Worm (Caenorhabditis elegans): ENCODE data around the gene srab-26.

srab-26 gene

DNA sequence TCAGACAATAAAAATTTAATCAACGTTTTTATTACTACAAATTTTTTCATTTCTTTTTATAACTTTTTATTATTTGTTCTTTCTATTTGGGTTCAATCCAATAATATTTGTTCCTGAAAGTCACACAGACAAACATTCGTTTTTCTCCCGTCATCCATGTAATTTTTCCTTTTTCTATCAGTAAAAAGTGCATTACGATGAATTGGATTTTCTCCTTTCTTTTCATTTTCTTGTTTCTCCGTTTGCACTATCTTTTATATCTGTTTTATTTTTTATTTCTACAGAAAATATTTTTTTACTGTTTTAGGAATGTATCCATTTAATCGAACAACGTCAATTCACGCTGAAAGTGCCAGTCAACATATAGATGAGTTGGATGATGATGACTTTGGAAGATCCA is 20.0 kb upstream of the srab-26 start, which contains the start of gene egl-47:
egl-47 (plus strand) TSS at position 301 of the 400 bp plus-strand sequence.
- TF ChIP-seq nhr-77 (tag; optimal IDR thresholded peaks at IDR 0.05) (no peak), nhr-25 (tag; optimal IDR thresholded peaks at IDR 0.05; ENCODE audit: borderline replicate concordance, insufficient read depth) (no peak), F10B5.3 (tag; optimal IDR thresholded peaks at IDR 0.05) (no peak), hlh-30 (tag; optimal IDR thresholded peaks at IDR 0.05; ENCODE audit: insufficient read depth) (no peak), zfp-2 (tag; optimal IDR thresholded peaks at IDR 0.05) (no peak), mes-2 (tag; optimal IDR thresholded peaks at IDR 0.05; ENCODE audit: poor library complexity, severe bottlenecking) (no peak), mdl-1 (tag; optimal IDR thresholded peaks at IDR 0.05) (no peak), ceh-20 (GFP tag; IDR thresholded peaks at IDR 0.05) (no peak)

DNA sequence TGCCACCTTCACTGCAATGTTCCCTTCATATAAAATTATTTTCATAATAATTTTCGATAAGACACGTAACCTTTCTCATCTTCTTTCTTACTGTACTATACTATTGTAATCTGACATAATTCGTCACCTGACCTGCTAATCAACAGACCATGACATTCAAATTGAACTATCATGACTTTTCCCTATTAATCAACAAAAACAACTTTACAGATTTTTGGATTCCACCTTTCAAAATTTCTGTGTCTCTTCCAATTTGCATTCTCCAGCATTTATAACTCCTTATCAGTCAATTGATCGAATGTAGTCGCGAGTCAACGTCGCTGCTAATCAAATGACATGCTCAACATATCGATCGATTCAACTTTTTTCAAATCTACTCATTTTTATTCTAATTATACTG is 10.3 kb upstream of the srab-26 start, which contains the start of gene fshr-1:
fshr-1 (plus strand) TSS at position 209 of the 400 bp plus-strand sequence.
- TF ChIP-seq T26A8.4 (GFP tag; IDR thresholded peaks at IDR 0.05), result no peak
- TF ChIP-seq F49E8.2 (tag; optimal IDR thresholded peaks at IDR 0.05; ENCODE audit: borderline replicate concordance), result no peak
- no peak for TF ChIP-seq lin-13 (GFP tag; optimal IDR thresholded peaks at IDR 0.05)
- no peak for TF ChIP-seq zfp-3 (GFP tag; conservative IDR thresholded peaks at IDR 0.05)
- TF ChIP-seq nhr-76 (tag; optimal IDR thresholded peaks at IDR 0.05), result no peak
- peak; percentile 35 for TF ChIP-seq pqm-1 (tag; optimal IDR thresholded peaks at IDR 0.05)
- no peak for TF ChIP-seq fkh-10 (GFP tag; optimal IDR thresholded peaks at IDR 0.05)
- TF ChIP-seq saeg-2 (GFP tag; IDR thresholded peaks at IDR 0.05), result no peak
- TF ChIP-seq hif-1 (tag; optimal IDR thresholded peaks at IDR 0.05), result peak in 1 of 2 experiments; percentile 30
- TF ChIP-seq Y105C5A.15 (GFP tag; IDR thresholded peaks at IDR 0.05), result no peak
- no peak for TF ChIP-seq F44E2.7 (GFP tag; IDR thresholded peaks at IDR 0.05)
- no peak for TF ChIP-seq dmd-8 (GFP tag; IDR thresholded peaks at IDR 0.05)
- TF ChIP-seq mep-1 (tag; optimal IDR thresholded peaks at IDR 0.05), result no peak
- TF ChIP-seq nhr-28 (tag; optimal IDR thresholded peaks at IDR 0.05), result peak; percentile 53
- no peak for TF ChIP-seq nhr-6 (tag; optimal IDR thresholded peaks at IDR 0.05)
- TF ChIP-seq sdz-12 (GFP tag; optimal IDR thresholded peaks at IDR 0.05), result no peak
- TF ChIP-seq aha-1 (tag), result peak; percentile 27
- TF ChIP-seq nhr-77 (tag; optimal IDR thresholded peaks at IDR 0.05), result peak; percentile 21
- no peak for TF ChIP-seq lin-39 (tag; optimal IDR thresholded peaks at IDR 0.05)
- TF ChIP-seq skn-1 (tag; optimal IDR thresholded peaks at IDR 0.05), result no peak
- no peak for TF ChIP-seq spr-3 (GFP tag; optimal IDR thresholded peaks at IDR 0.05)
- TF ChIP-seq hlh-11 (tag; optimal IDR thresholded peaks at IDR 0.05), result peak; percentile 67
- TF ChIP-seq daf-16 (GFP tag; optimal IDR thresholded peaks at IDR 0.05), result no peak
- peak; percentile 98 for TF ChIP-seq daf-16 (tag; optimal IDR thresholded peaks at IDR 0.05)
- peak; percentile 54 for TF ChIP-seq hlh-30 (tag; optimal IDR thresholded peaks at IDR 0.05; ENCODE audit: insufficient read depth)
- TF ChIP-seq php-3 (GFP tag; IDR thresholded peaks at IDR 0.05), result 0 out of 2 replicates have a peak, but pooled peaks have one; percentile 37
- peak; percentile 27 for TF ChIP-seq dmd-6 (GFP tag; IDR thresholded peaks at IDR 0.05)
- TF ChIP-seq ztf-11 (tag; optimal IDR thresholded peaks at IDR 0.05), result no peak
- no peak for TF ChIP-seq cey-2 (tag; optimal IDR thresholded peaks at IDR 0.05; ENCODE audit: borderline replicate concordance, insufficient read depth)
- peak; percentile 76 for TF ChIP-seq dve-1 (tag; optimal IDR thresholded peaks at IDR 0.05; ENCODE audit: insufficient read depth)

DNA sequence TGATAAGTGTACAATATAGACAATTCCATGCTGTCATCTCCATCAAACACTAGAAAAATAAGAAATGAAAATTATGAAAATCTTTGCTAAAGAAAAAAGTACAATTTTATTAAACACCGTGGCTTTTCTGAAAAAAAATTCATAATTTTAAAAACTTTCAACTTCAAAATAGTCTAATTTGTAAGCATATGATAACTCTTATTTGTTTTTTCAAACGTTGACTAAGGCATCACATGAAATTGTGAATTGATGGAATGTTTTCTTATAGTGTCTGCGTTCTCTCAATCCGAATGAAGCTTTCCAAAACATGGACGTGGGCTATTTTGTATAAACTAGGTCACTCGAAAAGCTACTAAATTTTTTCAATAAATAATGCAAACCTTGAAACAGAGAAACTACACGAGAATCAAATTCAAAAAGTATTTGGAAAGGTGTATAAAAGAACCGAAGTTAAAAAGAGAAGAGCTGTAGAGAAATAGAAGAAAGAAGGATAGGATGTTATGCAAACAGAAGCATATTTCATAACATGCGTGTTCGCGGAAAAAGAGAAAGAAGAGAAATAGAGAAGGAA is 6.7 kb upstream of the srab-26 start, which contains the start of gene clp-9:
clp-9 (minus strand) TSS at position 51 of the 571 bp plus-strand sequence.
- TF ChIP-seq unc-62 (GFP tag; optimal IDR thresholded peaks at IDR 0.05 in 1 of 2) (peak in 1 of 2 experiments; percentile 92), unc-62 (tag; optimal IDR thresholded peaks at IDR 0.05) (no peak), daf-8 (GFP tag; IDR thresholded peaks at IDR 0.05) (no peak)
